Fruit fly (Drosophila melanogaster) whole organism, embryonic: Measurements from ENCODE around the gene CG11409.

Source experiments
- GATAe ChIP-seq: fragments of 200-800 bp; sonication (Bioruptor generic); conservative IDR thresholded peaks from 2 replicates; pipeline ENCODE4 v1.3.6; 2022; ENCODE audit warnings: missing biosample characterization, missing genetic modification characterization

Gene CG11409

dm6 chrX:1282433-1282832 is 59.0 kb downstream of the CG11409 start (continued):
- TF ChIP-seq GATAe = peak; percentile 35
